Fruit fly (Drosophila melanogaster) whole organism, embryonic: ENCODE results near the gene CG5810.

Source experiments
- B-H1 ChIP-seq: fragments of 200-800 bp; sonication (Bioruptor generic); IDR thresholded peaks from 3 replicates; pipeline ENCODE4 v1.3.6; 2022; ENCODE audit warnings: missing biosample characterization, missing genetic modification characterization
- CG10209 ChIP-seq: fragments of 200-800 bp; sonication (Bioruptor generic); optimal IDR thresholded peaks from 3 replicates; lab custom pipeline; 2017; ENCODE audit warnings: missing biosample characterization, mild to moderate bottlenecking, missing genetic modification characterization, missing genetic modification reagents
- CG10979 ChIP-seq: fragments of 200-800 bp; sonication (Bioruptor generic); optimal IDR thresholded peaks from 2 replicates; lab custom pipeline; 2018; ENCODE audit warnings: missing biosample characterization, mild to moderate bottlenecking, missing genetic modification characterization, moderate library complexity
- CG11456 ChIP-seq: fragments of 200-800 bp; sonication (Bioruptor generic); IDR thresholded peaks from 3 replicates; pipeline ENCODE4 v1.3.6; 2022; ENCODE audit warnings: missing biosample characterization, missing genetic modification characterization
- CG12299 ChIP-seq: fragments of 200-800 bp; sonication (Bioruptor generic); optimal IDR thresholded peaks from 2 replicates; lab custom pipeline; 2018; ENCODE audit warnings: missing biosample characterization, mild to moderate bottlenecking, missing genetic modification characterization
- CG1233 ChIP-seq: fragments of 200-800 bp; sonication (Bioruptor generic); optimal IDR thresholded peaks from 4 replicates; lab custom pipeline; 2018; ENCODE audit warnings: missing biosample characterization, mild to moderate bottlenecking, missing genetic modification characterization
- CG12942 ChIP-seq: fragments of 200-800 bp; sonication (Bioruptor generic); optimal IDR thresholded peaks from 3 replicates; lab custom pipeline; 2016; ENCODE audit warnings: missing biosample characterization, missing genetic modification characterization
- CG13296 ChIP-seq: fragments of 200-800 bp; sonication (Bioruptor generic); optimal IDR thresholded peaks from 3 replicates; lab custom pipeline; 2018; ENCODE audit warnings: missing biosample characterization, mild to moderate bottlenecking, missing genetic modification characterization
- CG14014 ChIP-seq: fragments of 200-800 bp; sonication (Bioruptor generic); IDR thresholded peaks from 2 replicates; pipeline ENCODE4 v1.3.6; 2022; ENCODE audit warnings: missing biosample characterization, missing genetic modification characterization
- CG1603 ChIP-seq: fragments of 200-800 bp; sonication (Bioruptor generic); optimal IDR thresholded peaks from 2 replicates; lab custom pipeline; 2019; ENCODE audit warnings: missing biosample characterization, mild to moderate bottlenecking, missing genetic modification characterization, moderate library complexity
- CG2116 ChIP-seq: fragments of 200-800 bp; sonication (Bioruptor generic); optimal IDR thresholded peaks from 3 replicates; lab custom pipeline; 2018; ENCODE audit warnings: missing biosample characterization, mild to moderate bottlenecking, missing genetic modification characterization
- CG2712 ChIP-seq: fragments of 200-800 bp; optimal IDR thresholded peaks from 3 replicates; lab custom pipeline; 2019; ENCODE audit warnings: missing biosample characterization, mild to moderate bottlenecking, missing genetic modification characterization, moderate library complexity
- CG30431 ChIP-seq: fragments of 200-800 bp; sonication (Bioruptor generic); optimal IDR thresholded peaks from 2 replicates; lab custom pipeline; 2017; ENCODE audit warnings: missing biosample characterization, missing genetic modification characterization
- CG32532 ChIP-seq: fragments of 200-800 bp; sonication (Bioruptor generic); IDR thresholded peaks from 2 replicates; pipeline ENCODE4 v1.3.6; 2022; ENCODE audit warnings: missing biosample characterization, missing genetic modification characterization
- CG3726 ChIP-seq: fragments of 200-800 bp; sonication (Bioruptor generic); IDR thresholded peaks from 3 replicates; pipeline ENCODE4, ENCODE4 v1.3.6; 2022; ENCODE audit warnings: missing biosample characterization, missing genetic modification characterization
- CG4328 ChIP-seq: fragments of 200-800 bp; sonication (Bioruptor generic); optimal IDR thresholded peaks from 3 replicates; lab custom pipeline; 2017; ENCODE audit warnings: missing biosample characterization, missing genetic modification reagents, missing genetic modification characterization
- CG43689 ChIP-seq: fragments of 200-800 bp; sonication (Bioruptor generic); IDR thresholded peaks from 2 replicates; pipeline ENCODE4 v1.3.6; 2022; ENCODE audit warnings: missing biosample characterization, missing genetic modification characterization
- CG4424 ChIP-seq: fragments of 200-800 bp; sonication (Bioruptor generic); optimal IDR thresholded peaks from 3 replicates; lab custom pipeline; 2016; ENCODE audit warnings: missing biosample characterization, missing genetic modification characterization
- CG4617 ChIP-seq: fragments of 200-800 bp; sonication (Bioruptor generic); optimal IDR thresholded peaks from 3 replicates; lab custom pipeline; 2016; ENCODE audit warnings: missing biosample characterization, missing genetic modification characterization, borderline replicate concordance
- CG6254 ChIP-seq: fragments of 200-800 bp; sonication (Bioruptor generic); optimal IDR thresholded peaks from 3 replicates; lab custom pipeline; 2017; ENCODE audit warnings: mild to moderate bottlenecking, missing biosample characterization, missing genetic modification reagents, missing genetic modification characterization
- CG6854 ChIP-seq: fragments of 200-800 bp; sonication (Bioruptor generic); optimal IDR thresholded peaks from 3 replicates; lab custom pipeline; 2017; ENCODE audit warnings: missing biosample characterization, mild to moderate bottlenecking, missing genetic modification characterization
- CG9932 ChIP-seq: fragments of 200-800 bp; sonication (Bioruptor generic); IDR thresholded peaks from 2 replicates; pipeline ENCODE4 v1.3.6; 2022; ENCODE audit warnings: missing biosample characterization, missing genetic modification characterization
- D ChIP-seq, 2 experiments: fragments of 200-800 bp in 1 of 2; fragments of >200 bp in 1 of 2; sonication (Bioruptor generic) in 1 of 2; optimal IDR thresholded peaks; 2 replicates in 1 of 2; 3 replicates in 1 of 2; lab custom pipeline; 2017; ENCODE audit warnings: mild to moderate bottlenecking in 1 of 2, missing biosample characterization in 1 of 2, missing genetic modification characterization in 1 of 2, missing genetic modification reagents in 1 of 2
- Deaf1 ChIP-seq: fragments of 200-800 bp; optimal IDR thresholded peaks from 3 replicates; lab custom pipeline; 2019; ENCODE audit warnings: missing biosample characterization, mild to moderate bottlenecking, missing genetic modification characterization, moderate library complexity
- Drgx ChIP-seq: fragments of 200-800 bp; sonication (Bioruptor generic); IDR thresholded peaks from 2 replicates; pipeline ENCODE4 v1.3.6; 2022; ENCODE audit warnings: missing biosample characterization, missing genetic modification characterization
- ERR ChIP-seq: fragments of 200-800 bp; sonication (Bioruptor generic); optimal IDR thresholded peaks from 2 replicates; lab custom pipeline; 2016; ENCODE audit warnings: missing biosample characterization, missing genetic modification characterization
- Hr3 ChIP-seq: fragments of 200-800 bp; sonication (Bioruptor generic); optimal IDR thresholded peaks from 3 replicates; lab custom pipeline; 2016; ENCODE audit warnings: missing biosample characterization, missing genetic modification characterization
- Mrtf ChIP-seq: fragments of 200-800 bp; sonication (Bioruptor generic); IDR thresholded peaks from 3 replicates; pipeline ENCODE4 v1.3.6; 2022; ENCODE audit warnings: missing biosample characterization, missing genetic modification characterization
- NC2β ChIP-seq: fragments of 200-800 bp; sonication (Bioruptor generic); optimal IDR thresholded peaks from 2 replicates; lab custom pipeline; 2016; ENCODE audit warnings: missing biosample characterization, missing genetic modification characterization
- Pdp1 ChIP-seq, 2 experiments: fragments of 200-800 bp; sonication (Bioruptor generic); optimal IDR thresholded peaks; 3 replicates each; lab custom pipeline; 2016; ENCODE audit warnings: missing biosample characterization in 2 of 2, missing genetic modification characterization in 2 of 2, mild to moderate bottlenecking in 1 of 2, moderate library complexity in 1 of 2
- Taf1 ChIP-seq: fragments of 200-800 bp; sonication (Bioruptor generic); IDR thresholded peaks from 2 replicates; pipeline ENCODE4 v1.3.6; 2022; ENCODE audit warnings: missing biosample characterization, missing genetic modification characterization
- Xbp1 ChIP-seq: fragments of 200-800 bp; sonication (Bioruptor generic); optimal IDR thresholded peaks from 3 replicates; lab custom pipeline; 2016; ENCODE audit warnings: missing biosample characterization, mild to moderate bottlenecking, missing genetic modification characterization
- ac ChIP-seq: fragments of 200-800 bp; sonication (Bioruptor generic); optimal IDR thresholded peaks from 3 replicates; lab custom pipeline; 2017; ENCODE audit warnings: missing biosample characterization, mild to moderate bottlenecking, missing genetic modification characterization
- bbx ChIP-seq: fragments of 200-800 bp; sonication (Bioruptor generic); IDR thresholded peaks from 2 replicates; pipeline ENCODE4 v1.3.6; 2022; ENCODE audit warnings: missing biosample characterization, missing genetic modification characterization; ENCODE audit not compliant: partially characterized antibody
- chif ChIP-seq, 2 experiments: fragments of 200-800 bp; sonication (Bioruptor generic); optimal IDR thresholded peaks; 3 replicates each; lab custom pipeline; 2016; ENCODE audit warnings: missing biosample characterization in 2 of 2, missing genetic modification characterization in 2 of 2
- da ChIP-seq: fragments of 200-800 bp; sonication (Bioruptor generic); optimal IDR thresholded peaks from 2 replicates; lab custom pipeline; 2016; ENCODE audit warnings: missing biosample characterization, missing genetic modification characterization
- fd3F ChIP-seq: fragments of 200-800 bp; sonication (Bioruptor generic); optimal IDR thresholded peaks from 2 replicates; lab custom pipeline; 2018; ENCODE audit warnings: missing biosample characterization, mild to moderate bottlenecking, missing genetic modification characterization, moderate library complexity
- hb ChIP-seq: fragments of 200-800 bp; sonication (Bioruptor generic); IDR thresholded peaks from 3 replicates; pipeline ENCODE4 v1.3.6; 2022; ENCODE audit warnings: missing biosample characterization, missing genetic modification characterization; ENCODE audit not compliant: partially characterized antibody
- inv ChIP-seq: fragments of 200-800 bp; sonication (Bioruptor generic); IDR thresholded peaks from 2 replicates; pipeline ENCODE4 v1.3.6; 2022; ENCODE audit warnings: missing biosample characterization, missing genetic modification characterization; ENCODE audit not compliant: partially characterized antibody
- lov ChIP-seq, 2 experiments: fragments of 200-800 bp in 1 of 2; fragments of >200 bp in 1 of 2; sonication (Bioruptor generic) in 1 of 2; IDR thresholded peaks in 1 of 2; optimal IDR thresholded peaks in 1 of 2; 2 replicates in 1 of 2; 3 replicates in 1 of 2; pipeline versions ENCODE4 v1.3.6 to Lab custom; 2017 to 2022; ENCODE audit warnings: missing biosample characterization in 1 of 2, missing genetic modification characterization in 1 of 2
- mld ChIP-seq: fragments of 200-800 bp; sonication (Bioruptor generic); IDR thresholded peaks from 3 replicates; pipeline ENCODE4 v1.3.6; 2022; ENCODE audit warnings: missing biosample characterization, missing genetic modification characterization; ENCODE audit not compliant: partially characterized antibody
- pzg ChIP-seq: fragments of 200-800 bp; sonication (Bioruptor generic); optimal IDR thresholded peaks from 3 replicates; lab custom pipeline; 2018; ENCODE audit warnings: missing biosample characterization, mild to moderate bottlenecking, missing genetic modification characterization, moderate library complexity
- sima ChIP-seq: fragments of 200-800 bp; sonication (Bioruptor generic); optimal IDR thresholded peaks from 2 replicates; lab custom pipeline; 2016; ENCODE audit warnings: missing biosample characterization, missing genetic modification characterization
- sisA ChIP-seq: fragments of 200-800 bp; sonication (Bioruptor generic); IDR thresholded peaks from 2 replicates; pipeline ENCODE4 v1.3.6; 2022; ENCODE audit warnings: missing biosample characterization, missing genetic modification characterization
- tx ChIP-seq: fragments of 200-800 bp; sonication (Bioruptor generic); optimal IDR thresholded peaks from 2 replicates; lab custom pipeline; 2016; ENCODE audit warnings: missing biosample characterization, missing genetic modification characterization
- zen2 ChIP-seq: fragments of 200-800 bp; sonication (Bioruptor generic); IDR thresholded peaks from 3 replicates; pipeline ENCODE4 v1.3.6; 2022; ENCODE audit warnings: missing biosample characterization, missing genetic modification characterization; ENCODE audit not compliant: partially characterized antibody
- zfh1 ChIP-seq: fragments of 200-800 bp; sonication (Bioruptor generic); IDR thresholded peaks from 3 replicates; pipeline ENCODE4 v1.3.6; 2022; ENCODE audit warnings: missing biosample characterization, missing genetic modification characterization

The CG5810 gene

dm6 chr3R:21151090-21151870 is 12.3 kb upstream of the CG5810 start (continued):
- TF ChIP-seq CG10209 (peak; percentile 51), CG1233 (peak; percentile 39), zen2 (GFP tag; lab: Robert Waterston, UW) (no peak), bbx (GFP tag; lab: Robert Waterston, UW) (no peak), CG3726 (GFP tag; lab: Robert Waterston, UW) (no peak), zfh1 (GFP tag; lab: Robert Waterston, UW) (no peak), da (no peak), Taf1 (GFP tag; lab: Robert Waterston, UW) (0 out of 2 replicates have a peak, but pooled peaks have one; percentile 46), CG10979 (tag; lab: Kevin White, UChicago) (peak; percentile 4), Xbp1 (GFP tag; lab: Kevin White, UChicago) (peak; percentile 63), inv (GFP tag; lab: Robert Waterston, UW) (no peak), pzg (no peak), ERR (GFP tag; lab: Kevin White, UChicago) (no peak), sima (GFP tag; lab: Kevin White, UChicago) (peak; percentile 17), CG4424 (GFP tag; lab: Kevin White, UChicago) (peak; percentile 48), CG32532 (GFP tag; lab: Robert Waterston, UW) (peak; percentile 83), CG43689 (GFP tag; lab: Robert Waterston, UW) (peak; percentile 42; the same call in 1 of the 2 replicates), mld (GFP tag; lab: Robert Waterston, UW) (no peak), hb (no peak), CG12299 (peak; percentile 26), CG2116 (GFP tag; lab: Kevin White, UChicago) (peak; percentile 8), chif (GFP tag; optimal IDR thresholded peaks at IDR 0.05; lab: Kevin White, UChicago) (peak; percentile 18 to 34), Drgx (peak; percentile 58), Pdp1 (GFP tag; optimal IDR thresholded peaks at IDR 0.05; lab: Kevin White, UChicago) (peak; percentile 2 to 55), Hr3 (GFP tag; lab: Kevin White, UChicago) (peak; percentile 34), ac (GFP tag; lab: Kevin White, UChicago) (no peak), CG4328 (GFP tag; lab: Kevin White, UChicago) (no peak), sisA (GFP tag; lab: Robert Waterston, UW) (peak; percentile 52), lov (optimal IDR thresholded peaks at IDR 0.05; lab: Kevin White, UChicago) (no peak), lov (GFP tag; IDR thresholded peaks at IDR 0.05; lab: Robert Waterston, UW) (no peak), NC2β (GFP tag; lab: Kevin White, UChicago) (no peak), CG6254 (no peak), CG14014 (peak; percentile 81), Deaf1 (peak; percentile 1), D (optimal IDR thresholded peaks at IDR 0.05; lab: Kevin White, UChicago) (no peak), D (GFP tag; optimal IDR thresholded peaks at IDR 0.05; lab: Kevin White, UChicago) (no peak), CG4617 (GFP tag; lab: Kevin White, UChicago) (peak; percentile 1), B-H1 (GFP tag; lab: Robert Waterston, UW) (peak; percentile 50; the same call in 1 of the 3 replicates), tx (GFP tag; lab: Kevin White, UChicago) (no peak), CG2712 (tag; lab: Kevin White, UChicago) (peak; percentile 68), CG11456 (no peak), CG12942 (peak; percentile 33), Mrtf (peak; percentile 27; the same call in 1 of the 3 replicates), CG30431 (GFP tag; lab: Kevin White, UChicago) (no peak), CG1603 (peak; percentile 49), CG13296 (GFP tag; lab: Kevin White, UChicago) (peak; percentile 44), CG6854 (GFP tag; lab: Kevin White, UChicago) (peak; percentile 14), fd3F (GFP tag; lab: Kevin White, UChicago) (peak; percentile 48), CG9932 (GFP tag; lab: Robert Waterston, UW) (peak; percentile 74)
